Worm (Caenorhabditis elegans) whole organism, L1 larva: ENCODE results near the gene csc-1.

Source experiments
- C16A3.4 ChIP-seq: fragments of 150-350 bp; optimal IDR thresholded peaks from 2 replicates; lab custom pipeline; 2014; ENCODE audit warnings: missing biosample characterization, missing genetic modification characterization
- C34B4.2 ChIP-seq: sonication (generic microtip); optimal IDR thresholded peaks from 2 replicates; lab custom pipeline; 2017; ENCODE audit warnings: mild to moderate bottlenecking, missing genetic modification characterization, missing compliant biosample characterization
- aha-1 ChIP-seq: fragments of 150-350 bp; optimal IDR thresholded peaks from 2 replicates; lab custom pipeline; 2014; ENCODE audit warnings: missing biosample characterization, missing genetic modification characterization
- aly-2 ChIP-seq: fragments of 150-350 bp; optimal IDR thresholded peaks from 2 replicates; lab custom pipeline; 2014; ENCODE audit warnings: missing biosample characterization, missing genetic modification characterization
- blmp-1 ChIP-seq: fragments of 150-350 bp; optimal IDR thresholded peaks from 2 replicates; lab custom pipeline; 2014; ENCODE audit warnings: missing biosample characterization, missing genetic modification characterization
- ceh-63 ChIP-seq: fragments of 200-800 bp; sonication (Bioruptor generic); optimal IDR thresholded peaks from 2 replicates; lab custom pipeline; 2018; ENCODE audit warnings: mild to moderate bottlenecking, missing genetic modification characterization, missing compliant biosample characterization
- ceh-82 ChIP-seq, 3 experiments: fragments of 150-350 bp in 1 of 3; sonication (generic microtip) in 2 of 3; optimal IDR thresholded peaks; 2 replicates each; lab custom pipeline; 2014 to 2017; ENCODE audit warnings: missing biosample characterization in 3 of 3, missing genetic modification characterization in 3 of 3
- ceh-88 ChIP-seq: fragments of 200-800 bp; sonication (Bioruptor generic); IDR thresholded peaks from 2 replicates; pipeline ENCODE4 v1.3.6; 2022; ENCODE audit warnings: missing genetic modification characterization, missing compliant biosample characterization
- ceh-90 ChIP-seq: sonication (generic microtip); optimal IDR thresholded peaks from 2 replicates; lab custom pipeline; 2016; ENCODE audit warnings: missing genetic modification characterization, missing compliant biosample characterization
- dsc-1 ChIP-seq: sonication (generic microtip); optimal IDR thresholded peaks from 2 replicates; lab custom pipeline; 2016; ENCODE audit warnings: mild to moderate bottlenecking, missing genetic modification characterization, missing compliant biosample characterization
- efl-1 ChIP-seq, 4 experiments: fragments of 150-350 bp; optimal IDR thresholded peaks in 3 of 4; peaks in 1 of 4; 1 replicate in 1 of 4; 2 replicates in 3 of 4; lab custom pipeline; 2014; ENCODE audit warnings: missing biosample characterization in 2 of 4, missing genetic modification characterization in 2 of 4, missing genetic modification reagents in 2 of 4
- elt-2 ChIP-seq: sonication (generic microtip); optimal IDR thresholded peaks from 2 replicates; lab custom pipeline; 2016; ENCODE audit warnings: missing genetic modification characterization, mild to moderate bottlenecking, inconsistent platforms, missing compliant biosample characterization, missing genetic modification reagents
- elt-3 ChIP-seq, 6 experiments: fragments of 150-350 bp in 1 of 6; sonication (generic microtip); optimal IDR thresholded peaks; 2 replicates each; lab custom pipeline; 2017 to 2018; ENCODE audit warnings: missing biosample characterization in 6 of 6, missing genetic modification characterization in 6 of 6, inconsistent platforms in 1 of 6
- ets-5 ChIP-seq: fragments of 200-800 bp; sonication (Bioruptor generic); IDR thresholded peaks from 2 replicates; pipeline ENCODE4 v1.3.6; 2022; ENCODE audit warnings: missing genetic modification characterization, missing compliant biosample characterization
- fkh-10 ChIP-seq: sonication (generic microtip); optimal IDR thresholded peaks from 2 replicates; lab custom pipeline; 2017; ENCODE audit warnings: missing biosample characterization, missing genetic modification reagents, missing genetic modification characterization
- fkh-4 ChIP-seq: sonication (generic microtip); optimal IDR thresholded peaks from 2 replicates; lab custom pipeline; 2016; ENCODE audit warnings: missing compliant biosample characterization, missing genetic modification characterization, borderline replicate concordance
- fkh-8 ChIP-seq: sonication (generic microtip); optimal IDR thresholded peaks from 2 replicates; lab custom pipeline; 2016; ENCODE audit warnings: mild to moderate bottlenecking, missing genetic modification characterization, missing compliant biosample characterization
- hlh-4 ChIP-seq: sonication (generic microtip); optimal IDR thresholded peaks from 2 replicates; lab custom pipeline; 2016; ENCODE audit warnings: mild to moderate bottlenecking, missing genetic modification characterization, missing compliant biosample characterization
- irx-1 ChIP-seq: sonication (generic microtip); optimal IDR thresholded peaks from 2 replicates; lab custom pipeline; 2016; ENCODE audit warnings: missing genetic modification characterization, missing compliant biosample characterization
- lin-13 ChIP-seq: fragments of 150-350 bp; optimal IDR thresholded peaks from 2 replicates; lab custom pipeline; 2014; ENCODE audit warnings: missing biosample characterization, missing genetic modification reagents, missing genetic modification characterization
- lin-39 ChIP-seq: fragments of 150-350 bp; optimal IDR thresholded peaks from 2 replicates; lab custom pipeline; 2014; ENCODE audit warnings: missing biosample characterization, missing genetic modification reagents, missing genetic modification characterization
- lir-3 ChIP-seq: sonication (generic microtip); optimal IDR thresholded peaks from 2 replicates; lab custom pipeline; 2016; ENCODE audit warnings: mild to moderate bottlenecking, missing genetic modification characterization, moderate library complexity, missing compliant biosample characterization; ENCODE audit not compliant: poor library complexity
- mab-9 ChIP-seq: fragments of 200-800 bp; sonication (Bioruptor generic); IDR thresholded peaks from 2 replicates; pipeline ENCODE4 v1.3.6; 2022; ENCODE audit warnings: missing genetic modification reagents, missing genetic modification characterization, missing compliant biosample characterization
- mdl-1 ChIP-seq, 2 experiments: fragments of 150-350 bp; optimal IDR thresholded peaks; 2 replicates each; lab custom pipeline; 2014 to 2017; ENCODE audit warnings: missing biosample characterization in 2 of 2, missing genetic modification characterization in 2 of 2, inconsistent platforms in 1 of 2
- nhr-19 ChIP-seq: fragments of 200-800 bp; sonication (Bioruptor generic); conservative IDR thresholded peaks from 2 replicates; pipeline ENCODE4 v1.3.6; 2022; ENCODE audit warnings: missing genetic modification characterization, missing compliant biosample characterization
- nhr-28 ChIP-seq: fragments of 150-350 bp; optimal IDR thresholded peaks from 2 replicates; lab custom pipeline; 2014; ENCODE audit warnings: missing biosample characterization, missing genetic modification characterization
- nhr-71 ChIP-seq: sonication (generic microtip); optimal IDR thresholded peaks from 2 replicates; lab custom pipeline; 2016; ENCODE audit warnings: mild to moderate bottlenecking, missing genetic modification characterization, moderate library complexity, missing compliant biosample characterization
- nhr-84 ChIP-seq: sonication (generic microtip); optimal IDR thresholded peaks from 2 replicates; lab custom pipeline; 2017; ENCODE audit warnings: missing biosample characterization, missing genetic modification characterization
- nhr-90 ChIP-seq: sonication (generic microtip); optimal IDR thresholded peaks from 2 replicates; lab custom pipeline; 2016; ENCODE audit warnings: mild to moderate bottlenecking, missing genetic modification characterization, missing compliant biosample characterization; ENCODE audit not compliant: poor library complexity
- pax-3 ChIP-seq: fragments of 200-800 bp; sonication (Bioruptor generic); optimal IDR thresholded peaks from 2 replicates; lab custom pipeline; 2018; ENCODE audit warnings: mild to moderate bottlenecking, missing genetic modification characterization, moderate library complexity, missing compliant biosample characterization
- rnt-1 ChIP-seq: sonication (generic microtip); optimal IDR thresholded peaks from 2 replicates; lab custom pipeline; 2016; ENCODE audit warnings: mild to moderate bottlenecking, missing genetic modification characterization, moderate library complexity, missing compliant biosample characterization
- skn-1 ChIP-seq: fragments of 150-350 bp; optimal IDR thresholded peaks from 2 replicates; lab custom pipeline; 2014; ENCODE audit warnings: missing biosample characterization, missing genetic modification characterization
- sox-4 ChIP-seq: sonication (generic microtip); optimal IDR thresholded peaks from 2 replicates; lab custom pipeline; 2016; ENCODE audit warnings: missing genetic modification characterization, missing compliant biosample characterization
- sptf-1 ChIP-seq: fragments of 150-350 bp; optimal IDR thresholded peaks from 2 replicates; lab custom pipeline; 2014; ENCODE audit warnings: missing biosample characterization, missing genetic modification characterization
- tbx-2 ChIP-seq: sonication (generic microtip); optimal IDR thresholded peaks from 2 replicates; lab custom pipeline; 2016; ENCODE audit warnings: missing genetic modification characterization, missing compliant biosample characterization
- tlp-1 ChIP-seq: fragments of 150-350 bp; optimal IDR thresholded peaks from 2 replicates; lab custom pipeline; 2014; ENCODE audit warnings: missing biosample characterization, missing genetic modification characterization
- unc-86 ChIP-seq: sonication (generic microtip); optimal IDR thresholded peaks from 2 replicates; lab custom pipeline; 2016; ENCODE audit warnings: missing genetic modification characterization, missing compliant biosample characterization
- unc-98 ChIP-seq: fragments of 200-800 bp; sonication (Bioruptor generic); IDR thresholded peaks from 2 replicates; pipeline ENCODE4 v1.3.6; 2022; ENCODE audit warnings: missing genetic modification characterization, missing compliant biosample characterization
- vab-15 ChIP-seq: sonication (generic microtip); optimal IDR thresholded peaks from 2 replicates; lab custom pipeline; 2017; ENCODE audit warnings: missing genotype, mild to moderate bottlenecking, missing genetic modification characterization, missing compliant biosample characterization
- xbp-1 ChIP-seq: sonication (generic microtip); optimal IDR thresholded peaks from 2 replicates; lab custom pipeline; 2016; ENCODE audit warnings: missing genetic modification characterization, missing compliant biosample characterization
- ztf-11 ChIP-seq, 2 experiments: sonication (generic microtip); optimal IDR thresholded peaks; 2 replicates each; lab custom pipeline; 2016 to 2017; ENCODE audit warnings: missing genetic modification characterization in 2 of 2, missing biosample characterization in 1 of 2, missing compliant biosample characterization in 1 of 2

Gene csc-1

ce11 chrII:13596505-13596977, at the start of gene csc-1, which contains the start of gene fbxc-23 (continued):
- TF ChIP-seq tlp-1 (no peak), aha-1 (tag; lab: Kevin White, UChicago) (no peak), vab-15 (tag; lab: Kevin White, UChicago) (no peak), fkh-8 (peak; percentile 25), mab-9 (GFP tag; lab: Robert Waterston, UW) (no peak), mdl-1 (tag; optimal IDR thresholded peaks at IDR 0.05; lab: Kevin White, UChicago) (peak in 1 of 2 experiments; percentile 41), elt-3 (tag; optimal IDR thresholded peaks at IDR 0.05; lab: Kevin White, UChicago) (peak in 1 of 6 experiments; percentile 67), pax-3 (tag; lab: Kevin White, UChicago) (no peak), ceh-88 (GFP tag; lab: Robert Waterston, UW) (no peak), xbp-1 (tag; lab: Kevin White, UChicago) (peak; percentile 39), fkh-10 (GFP tag; lab: Kevin White, UChicago) (no peak), efl-1 (optimal IDR thresholded peaks at IDR 0.05; lab: Kevin White, UChicago) (peak; percentile 93 to 96), efl-1 (GFP tag; optimal IDR thresholded peaks at IDR 0.05 in 1 of 2; lab: Kevin White, UChicago) (peak; percentile 95 to 99), sox-4 (tag; lab: Kevin White, UChicago) (no peak), ceh-82 (tag; optimal IDR thresholded peaks at IDR 0.05; lab: Kevin White, UChicago) (peak; percentile 20 to 42 (median 28)), lin-39 (tag; lab: Kevin White, UChicago) (no peak), irx-1 (peak; percentile 53), sptf-1 (no peak), elt-2 (tag; lab: Kevin White, UChicago) (no peak), unc-98 (GFP tag; lab: Robert Waterston, UW) (no peak), fkh-4 (tag; lab: Kevin White, UChicago) (peak; percentile 20), ets-5 (GFP tag; lab: Robert Waterston, UW) (no peak), nhr-19 (peak; percentile 48), unc-86 (tag; lab: Kevin White, UChicago) (no peak), dsc-1 (tag; lab: Kevin White, UChicago) (peak; percentile 33), skn-1 (tag; lab: Kevin White, UChicago) (no peak), blmp-1 (tag; lab: Kevin White, UChicago) (peak; percentile 76), aly-2 (tag; lab: Kevin White, UChicago) (no peak), ceh-90 (tag; lab: Kevin White, UChicago) (no peak), hlh-4 (tag; lab: Kevin White, UChicago) (no peak), lin-13 (no peak), C16A3.4 (peak; percentile 59)

DNA sequence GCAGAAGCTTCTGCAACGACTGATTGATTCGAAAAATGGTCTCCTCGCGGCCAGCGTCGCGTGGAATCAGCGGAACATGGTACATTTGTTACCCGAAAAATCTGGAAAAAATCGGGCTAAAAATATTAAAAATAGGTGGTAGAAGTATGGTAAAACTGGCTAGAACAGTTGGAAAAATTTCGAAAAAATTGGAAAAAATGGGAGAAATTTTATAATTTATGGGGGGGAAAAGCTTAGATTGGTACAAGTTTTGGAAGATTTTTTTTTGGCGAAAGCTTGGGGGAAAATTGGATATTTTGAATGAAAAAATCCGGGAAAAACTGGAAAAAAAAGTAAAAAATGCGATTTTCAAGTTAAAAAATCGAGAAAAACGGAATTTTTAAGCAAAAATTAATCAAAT, 49.2 kb upstream of the csc-1 start, which contains the start of gene ddl-2:
TSS of gene ddl-2 (minus strand) at position 101 of the 400 bp plus-strand sequence.
- TF ChIP-seq nhr-71 (no peak), skn-1 (tag; lab: Kevin White, UChicago) (no peak), lin-13 (no peak), ztf-11 (tag; optimal IDR thresholded peaks at IDR 0.05; lab: Kevin White, UChicago) (no peak), unc-98 (GFP tag; lab: Robert Waterston, UW) (no peak), lir-3 (tag; lab: Kevin White, UChicago) (no peak), irx-1 (no peak), tbx-2 (tag; lab: Kevin White, UChicago) (no peak), C34B4.2 (no peak), fkh-10 (GFP tag; lab: Kevin White, UChicago) (no peak), rnt-1 (no peak), nhr-84 (tag; lab: Kevin White, UChicago) (no peak), nhr-28 (tag; lab: Kevin White, UChicago) (no peak), efl-1 (optimal IDR thresholded peaks at IDR 0.05; lab: Kevin White, UChicago) (no peak), efl-1 (GFP tag; optimal IDR thresholded peaks at IDR 0.05 in 1 of 2; lab: Kevin White, UChicago) (no peak), ceh-63 (GFP tag; lab: Kevin White, UChicago) (no peak), aly-2 (tag; lab: Kevin White, UChicago) (no peak), nhr-90 (tag; lab: Kevin White, UChicago) (no peak)
